Fruit fly (Drosophila melanogaster) whole organism: ENCODE measurements around the gene Pmi.

ENCODE experiments used
- pan ChIP-seq: fragments of >200 bp; optimal IDR thresholded peaks from 2 replicates; lab custom pipeline; 2017
- psq ChIP-seq: fragments of >200 bp; optimal IDR thresholded peaks from 2 replicates; lab custom pipeline; 2017

dm6 chr3L:5796493-5796998 is 16.7 kb downstream of the Pmi start, which contains the start of gene Tektin-C:
- TF ChIP-seq psq (lab: Kevin White, UChicago) (no peak), pan (lab: Kevin White, UChicago) (no peak)
